Worm (Caenorhabditis elegans) whole organism, L2 larva: ENCODE results near the gene srd-59.

Experiments used
- ceh-82 ChIP-seq: fragments of 150-350 bp; optimal IDR thresholded peaks from 2 replicates; lab custom pipeline; 2014; ENCODE audit warnings: missing biosample characterization, missing genetic modification characterization
- dmd-4 ChIP-seq: sonication (generic microtip); optimal IDR thresholded peaks from 2 replicates; lab custom pipeline; 2017; ENCODE audit warnings: missing biosample characterization, missing genetic modification characterization
- egl-27 ChIP-seq: sonication (generic microtip); optimal IDR thresholded peaks from 3 replicates; lab custom pipeline; 2017; ENCODE audit warnings: missing biosample characterization, missing genetic modification reagents, missing genetic modification characterization
- nhr-12 ChIP-seq: fragments of 150-350 bp; optimal IDR thresholded peaks from 2 replicates; lab custom pipeline; 2014; ENCODE audit warnings: missing biosample characterization, missing genetic modification characterization
- nhr-23 ChIP-seq: fragments of 150-350 bp; optimal IDR thresholded peaks from 2 replicates; lab custom pipeline; 2014; ENCODE audit warnings: missing biosample characterization, missing genetic modification reagents, missing genetic modification characterization
- unc-62 ChIP-seq: fragments of 150-350 bp; optimal IDR thresholded peaks from 2 replicates; lab custom pipeline; 2014; ENCODE audit warnings: missing biosample characterization, missing genetic modification reagents, missing genetic modification characterization

- TF ChIP-seq nhr-23: no peak
- no peak for TF ChIP-seq dmd-4 (tag; lab: Kevin White, UChicago)
- no peak for TF ChIP-seq egl-27 (tag; lab: Kevin White, UChicago)
- TF ChIP-seq nhr-12: no peak
- TF ChIP-seq unc-62: no peak
- TF ChIP-seq ceh-82 (tag; lab: Kevin White, UChicago): no peak
Measured at ce11 chrII:7168712-7169111, 36.8 kb upstream of the srd-59 start, which contains the start of gene col-36.
